Worm (Caenorhabditis elegans) whole organism, L2 larva: ENCODE results near the gene Y22D7AR.6.

Experiments
- R02D3.7 ChIP-seq: fragments of 150-350 bp; optimal IDR thresholded peaks from 2 replicates; lab custom pipeline; 2014; ENCODE audit warnings: missing biosample characterization, missing genetic modification characterization
- ama-1 ChIP-seq: fragments of 150-350 bp; optimal IDR thresholded peaks from 2 replicates; lab custom pipeline; 2018; ENCODE audit warnings: inconsistent platforms
- ceh-82 ChIP-seq: fragments of 150-350 bp; optimal IDR thresholded peaks from 2 replicates; lab custom pipeline; 2014; ENCODE audit warnings: missing biosample characterization, missing genetic modification characterization
- crh-2 ChIP-seq: sonication (generic microtip); optimal IDR thresholded peaks from 2 replicates; lab custom pipeline; 2017; ENCODE audit warnings: missing biosample characterization, missing genetic modification characterization
- lin-39 ChIP-seq: fragments of 150-350 bp; optimal IDR thresholded peaks from 2 replicates; lab custom pipeline; 2014; ENCODE audit warnings: missing biosample characterization, missing genetic modification reagents, missing genetic modification characterization
- sma-9 ChIP-seq, 2 experiments: fragments of 150-350 bp in 1 of 2; sonication (generic microtip) in 1 of 2; optimal IDR thresholded peaks; 2 replicates each; lab custom pipeline; 2014 to 2016; ENCODE audit warnings: missing genetic modification characterization in 2 of 2, mild to moderate bottlenecking in 1 of 2, missing biosample characterization in 1 of 2, missing compliant biosample characterization in 1 of 2, missing genetic modification reagents in 1 of 2, moderate library complexity in 1 of 2
- ztf-1 ChIP-seq: fragments of 200-800 bp; sonication (Bioruptor generic); conservative IDR thresholded peaks from 2 replicates; pipeline ENCODE4 v1.3.6; 2022; ENCODE audit warnings: missing genetic modification characterization, missing compliant biosample characterization

ce11 chrIII:1705799-1706198, 29.3 kb upstream of the Y22D7AR.6 start, which contains the start of the genes fbxa-13 and Y22D7AR.2:
- TF ChIP-seq ceh-82 (tag; lab: Kevin White, UChicago) (no peak), lin-39 (no peak), ztf-1 (no peak), crh-2 (no peak), ama-1 (lab: Kevin White, UChicago) (no peak), R02D3.7 (tag; lab: Kevin White, UChicago) (no peak), sma-9 (GFP tag; optimal IDR thresholded peaks at IDR 0.05; lab: Kevin White, UChicago) (no peak), sma-9 (tag; optimal IDR thresholded peaks at IDR 0.05; lab: Kevin White, UChicago) (no peak)
